Worm (Caenorhabditis elegans) whole organism, mixed stage, embryonic: Measurements from ENCODE around the gene R04B5.11.

Experiments used
- mep-1 ChIP-seq: fragments of 150-350 bp; optimal IDR thresholded peaks from 2 replicates; lab custom pipeline; 2017; ENCODE audit warnings: missing biosample characterization, missing genetic modification reagents, missing genetic modification characterization, inconsistent platforms
- nhr-237 ChIP-seq: fragments of 150-350 bp; optimal IDR thresholded peaks from 2 replicates; lab custom pipeline; 2014; ENCODE audit warnings: missing biosample characterization, missing genetic modification characterization
- sptf-1 ChIP-seq: sonication (generic microtip); optimal IDR thresholded peaks from 2 replicates; lab custom pipeline; 2017; ENCODE audit warnings: mild to moderate bottlenecking, missing genetic modification characterization, moderate library complexity, missing compliant biosample characterization

DNA sequence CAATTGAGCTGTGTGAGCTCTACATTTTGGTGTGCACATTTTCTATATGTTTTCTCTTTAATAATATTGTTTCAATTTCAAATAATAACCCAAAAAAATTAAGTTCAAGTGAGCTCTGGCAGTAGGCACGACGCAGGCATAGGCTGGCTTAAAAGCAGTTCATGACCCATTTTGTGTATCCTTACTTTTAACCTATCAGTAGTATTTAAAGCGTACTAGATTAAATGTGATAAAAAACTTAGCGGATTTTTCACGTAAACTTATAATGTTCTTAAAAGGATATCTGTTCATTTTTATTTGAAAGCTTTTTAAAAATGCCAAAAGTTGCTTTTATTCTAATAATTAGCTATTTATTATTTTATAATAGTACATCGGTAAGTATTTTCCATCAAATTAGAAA, 32.3 kb upstream of the R04B5.11 start, which contains the start of gene C08B6.6:
- TF ChIP-seq nhr-237: no peak
- no peak for TF ChIP-seq mep-1 (tag; lab: Kevin White, UChicago)
- no peak for TF ChIP-seq sptf-1
